Fruit fly (Drosophila melanogaster) S2 (cell line): ENCODE measurements around the gene scu.

Source experiments
- CG8478 ChIP-seq: fragments of >200 bp; optimal IDR thresholded peaks from 2 replicates; lab custom pipeline; 2018
- CTCF ChIP-seq, 2 experiments: fragments of >200 bp; optimal IDR thresholded peaks; 2 replicates each; lab custom pipeline; 2018

- TF ChIP-seq CTCF (optimal IDR thresholded peaks at IDR 0.05; lab: Kevin White, UChicago): no peak
- TF ChIP-seq CG8478 (lab: Kevin White, UChicago): no peak
Observed at dm6 chrX:18103353-18103752, 12.3 kb downstream of the scu start, which contains the start of gene CG7135.
